Worm (Caenorhabditis elegans) whole organism, midembryonic: ENCODE measurements around the gene srx-4.

Experiments used
- T22C8.4 ChIP-seq: fragments of 200-800 bp; sonication (Bioruptor generic); IDR thresholded peaks from 2 replicates; pipeline ENCODE4 v1.3.6; 2022; ENCODE audit warnings: missing genetic modification characterization, missing compliant biosample characterization
- cog-1 ChIP-seq: sonication (generic microtip); optimal IDR thresholded peaks from 2 replicates; lab custom pipeline; 2016; ENCODE audit warnings: missing genetic modification characterization, missing compliant biosample characterization

- TF ChIP-seq cog-1 (tag; lab: Kevin White, UChicago) (no peak), T22C8.4 (GFP tag; lab: Robert Waterston, UW) (no peak)
Observed at ce11 chrV:725807-726572, 33.4 kb upstream of the srx-4 start.
